Worm (Caenorhabditis elegans) whole organism, L2 larva: ENCODE data around the gene srw-19.
"Not testable (repeated sequence)": the region's sequence is repeated elsewhere in the genome, so short reads cannot be mapped to it uniquely, and the experiment has no call there.

Source experiments
- ZK546.5 ChIP-seq: sonication (generic microtip); optimal IDR thresholded peaks from 2 replicates; lab custom pipeline; 2017; ENCODE audit warnings: missing biosample characterization, missing genetic modification characterization
- ama-1 ChIP-seq: fragments of 150-350 bp; optimal IDR thresholded peaks from 2 replicates; lab custom pipeline; 2018; ENCODE audit warnings: inconsistent platforms
- ceh-82 ChIP-seq: fragments of 150-350 bp; optimal IDR thresholded peaks from 2 replicates; lab custom pipeline; 2014; ENCODE audit warnings: missing biosample characterization, missing genetic modification characterization
- egl-27 ChIP-seq: sonication (generic microtip); optimal IDR thresholded peaks from 3 replicates; lab custom pipeline; 2017; ENCODE audit warnings: missing biosample characterization, missing genetic modification reagents, missing genetic modification characterization
- lin-13 ChIP-seq: fragments of 150-350 bp; optimal IDR thresholded peaks from 2 replicates; lab custom pipeline; 2014; ENCODE audit warnings: missing biosample characterization, missing genetic modification reagents, missing genetic modification characterization
- nhr-23 ChIP-seq: fragments of 150-350 bp; optimal IDR thresholded peaks from 2 replicates; lab custom pipeline; 2014; ENCODE audit warnings: missing biosample characterization, missing genetic modification reagents, missing genetic modification characterization
- snpc-4 ChIP-seq: fragments of 150-350 bp; optimal IDR thresholded peaks from 2 replicates; lab custom pipeline; 2014; ENCODE audit warnings: missing biosample characterization, missing genetic modification characterization
- unc-62 ChIP-seq: fragments of 150-350 bp; optimal IDR thresholded peaks from 2 replicates; lab custom pipeline; 2014; ENCODE audit warnings: missing biosample characterization, missing genetic modification reagents, missing genetic modification characterization
- zag-1 ChIP-seq: fragments of 150-350 bp; optimal IDR thresholded peaks from 2 replicates; lab custom pipeline; 2014; ENCODE audit warnings: missing biosample characterization, missing genetic modification characterization
- ztf-11 ChIP-seq: sonication (generic microtip); optimal IDR thresholded peaks from 2 replicates; lab custom pipeline; 2017; ENCODE audit warnings: missing biosample characterization, missing genetic modification characterization

DNA sequence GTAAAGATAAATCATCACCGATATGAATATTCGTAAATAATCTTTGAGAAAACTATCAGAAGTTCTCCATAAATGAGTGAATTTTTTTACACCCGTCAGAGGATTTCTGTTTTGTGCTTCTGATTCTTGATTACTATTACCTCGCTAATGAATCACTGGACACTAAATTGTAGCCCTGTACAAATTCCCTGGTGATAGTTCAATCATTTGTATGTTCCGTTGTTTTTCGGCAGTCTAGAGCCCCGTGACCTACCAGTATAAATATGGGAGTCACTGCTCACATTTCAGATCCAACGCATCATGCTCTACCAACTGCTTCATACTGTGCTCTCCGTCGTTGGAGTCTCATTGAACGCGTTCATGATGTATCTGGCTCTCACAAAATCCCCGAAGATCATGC, 30.9 kb downstream of the srw-19 start, which contains the start of gene srd-28:
- not testable (repeated sequence) for TF ChIP-seq unc-62 (GFP tag; lab: Kevin White, UChicago); ztf-11; lin-13 (GFP tag; lab: Kevin White, UChicago); ama-1 (lab: Kevin White, UChicago); ZK546.5 (tag; lab: Kevin White, UChicago); ceh-82 (tag; lab: Kevin White, UChicago); snpc-4 (tag; lab: Kevin White, UChicago); nhr-23 (tag; lab: Kevin White, UChicago); zag-1; egl-27
